Worm (Caenorhabditis elegans) whole organism, late embryonic: ENCODE results near the gene Y11D7A.19.
A peak's percentile ranks its signal among the peaks of the same experiment; 100 is the strongest.

Source experiments
- C38D4.7 ChIP-seq: fragments of 200-800 bp; sonication (Bioruptor generic); optimal IDR thresholded peaks from 2 replicates; lab custom pipeline; 2018; ENCODE audit warnings: mild to moderate bottlenecking, missing genetic modification characterization, moderate library complexity, missing compliant biosample characterization
- ama-1 ChIP-seq: fragments of 150-350 bp; optimal IDR thresholded peaks from 2 replicates; lab custom pipeline; 2014
- ceh-24 ChIP-seq: sonication (generic microtip); optimal IDR thresholded peaks from 2 replicates; lab custom pipeline; 2016; ENCODE audit warnings: mild to moderate bottlenecking, missing genetic modification characterization, missing compliant biosample characterization
- dmd-4 ChIP-seq: sonication (generic microtip); optimal IDR thresholded peaks from 2 replicates; lab custom pipeline; 2016; ENCODE audit warnings: borderline replicate concordance, missing genetic modification characterization, missing compliant biosample characterization
- elt-2 ChIP-seq: sonication (generic microtip); optimal IDR thresholded peaks from 2 replicates; lab custom pipeline; 2016; ENCODE audit warnings: missing genetic modification reagents, missing genetic modification characterization, missing compliant biosample characterization
- fkh-10 ChIP-seq: fragments of 150-350 bp; optimal IDR thresholded peaks from 2 replicates; lab custom pipeline; 2014; ENCODE audit warnings: missing biosample characterization, missing genetic modification reagents, missing genetic modification characterization
- nhr-11 ChIP-seq: fragments of 150-350 bp; optimal IDR thresholded peaks from 2 replicates; lab custom pipeline; 2014; ENCODE audit warnings: missing biosample characterization, missing genetic modification characterization
- tbx-2 ChIP-seq: sonication (generic microtip); optimal IDR thresholded peaks from 2 replicates; lab custom pipeline; 2016; ENCODE audit warnings: missing genetic modification characterization, missing compliant biosample characterization

ce11 chrIV:9267581-9267980 is 1.2 kb upstream of the Y11D7A.19 start:
- TF ChIP-seq fkh-10 = no peak
- no peak for TF ChIP-seq C38D4.7 (GFP tag; lab: Kevin White, UChicago)
- TF ChIP-seq dmd-4 (tag; lab: Kevin White, UChicago) = no peak
- TF ChIP-seq nhr-11 (tag; lab: Kevin White, UChicago) = no peak
- no peak for TF ChIP-seq ceh-24
- TF ChIP-seq elt-2 = no peak
- TF ChIP-seq tbx-2 (tag; lab: Kevin White, UChicago) = peak; percentile 74
- TF ChIP-seq ama-1 (lab: Kevin White, UChicago) = no peak
